Worm (Caenorhabditis elegans) whole organism, young adult: ENCODE data around the gene glb-11.

Experiments used
- B0019.2 ChIP-seq: fragments of 200-800 bp; sonication (Bioruptor generic); conservative IDR thresholded peaks from 2 replicates; pipeline ENCODE4 v1.3.6; 2022; ENCODE audit warnings: missing genetic modification reagents, missing genetic modification characterization, missing compliant biosample characterization
- B0035.1 ChIP-seq: sonication (generic microtip); optimal IDR thresholded peaks from 2 replicates; lab custom pipeline; 2016; ENCODE audit warnings: missing genetic modification characterization, mild to moderate bottlenecking, missing compliant biosample characterization, missing genotype, missing genetic modification reagents
- B0336.3 ChIP-seq: fragments of 200-800 bp; sonication (Bioruptor generic); IDR thresholded peaks from 2 replicates; pipeline ENCODE4 v1.3.6; 2022; ENCODE audit warnings: missing genetic modification characterization, missing compliant biosample characterization
- C06A6.2 ChIP-seq: fragments of 200-800 bp; sonication (Bioruptor generic); conservative IDR thresholded peaks from 2 replicates; pipeline ENCODE4 v1.3.6; 2022; ENCODE audit warnings: missing genetic modification characterization, missing compliant biosample characterization
- D2030.7 ChIP-seq: fragments of 200-800 bp; sonication (Bioruptor generic); IDR thresholded peaks from 2 replicates; pipeline ENCODE4 v1.3.6; 2022; ENCODE audit warnings: missing genetic modification reagents, missing genetic modification characterization, missing compliant biosample characterization
- F22D6.2 ChIP-seq: sonication (generic microtip); optimal IDR thresholded peaks from 2 replicates; lab custom pipeline; 2016; ENCODE audit warnings: mild to moderate bottlenecking, missing genetic modification characterization, missing compliant biosample characterization
- F23B12.7 ChIP-seq: sonication (generic microtip); optimal IDR thresholded peaks from 2 replicates; lab custom pipeline; 2017; ENCODE audit warnings: missing genetic modification characterization, mild to moderate bottlenecking, missing compliant biosample characterization, antibody characterized with exemption, moderate library complexity; ENCODE audit not compliant: insufficient read depth
- F33H1.4 ChIP-seq: fragments of 200-800 bp; sonication (Bioruptor generic); IDR thresholded peaks from 2 replicates; pipeline ENCODE4 v1.3.6; 2022; ENCODE audit warnings: missing genetic modification reagents, missing genetic modification characterization, missing compliant biosample characterization
- F37B4.10 ChIP-seq: fragments of 200-800 bp; sonication (Bioruptor generic); IDR thresholded peaks from 2 replicates; pipeline ENCODE4 v1.3.6; 2022; ENCODE audit warnings: missing genetic modification characterization, missing compliant biosample characterization
- F49E8.2 ChIP-seq: sonication (generic microtip); optimal IDR thresholded peaks from 3 replicates; lab custom pipeline; 2017; ENCODE audit warnings: missing genetic modification characterization, mild to moderate bottlenecking, missing compliant biosample characterization, antibody characterized with exemption, moderate library complexity; ENCODE audit not compliant: insufficient read depth
- K11D2.4 ChIP-seq: fragments of 200-800 bp; sonication (Bioruptor generic); IDR thresholded peaks from 2 replicates; pipeline ENCODE4 v1.3.6; 2022; ENCODE audit warnings: missing genetic modification reagents, missing genetic modification characterization, missing compliant biosample characterization
- Y79H2A.3 ChIP-seq: fragments of 200-800 bp; sonication (Bioruptor generic); conservative IDR thresholded peaks from 2 replicates; pipeline ENCODE4 v1.3.6; 2022; ENCODE audit warnings: missing genetic modification reagents, missing genetic modification characterization, missing compliant biosample characterization
- Y95B8A.8 ChIP-seq: fragments of 200-800 bp; sonication (Bioruptor generic); IDR thresholded peaks from 2 replicates; pipeline ENCODE4 v1.3.6; 2022; ENCODE audit warnings: missing genetic modification reagents, missing genetic modification characterization, missing compliant biosample characterization
- ZK185.1 ChIP-seq: sonication (generic microtip); optimal IDR thresholded peaks from 2 replicates; lab custom pipeline; 2016; ENCODE audit warnings: mild to moderate bottlenecking, missing genetic modification characterization, missing compliant biosample characterization; ENCODE audit not compliant: poor library complexity, severe bottlenecking
- ama-1 ChIP-seq, 3 experiments: fragments of 150-350 bp in 1 of 3; sonication (generic microtip) in 2 of 3; optimal IDR thresholded peaks; 2 replicates each; lab custom pipeline; 2014 to 2018; ENCODE audit warnings: missing biosample characterization in 2 of 3, missing genetic modification characterization in 2 of 3, missing genetic modification reagents in 2 of 3
- attf-5 ChIP-seq: fragments of 200-800 bp; sonication (Bioruptor generic); optimal IDR thresholded peaks from 2 replicates; lab custom pipeline; 2018; ENCODE audit warnings: mild to moderate bottlenecking, missing genetic modification characterization, missing compliant biosample characterization
- attf-6 ChIP-seq: fragments of 200-800 bp; sonication (Bioruptor generic); IDR thresholded peaks from 2 replicates; pipeline ENCODE4 v1.3.6; 2022; ENCODE audit warnings: missing genetic modification reagents, missing genetic modification characterization, missing compliant biosample characterization
- ceh-100 ChIP-seq: fragments of 200-800 bp; sonication (Bioruptor generic); IDR thresholded peaks from 2 replicates; pipeline ENCODE4 v1.3.6; 2022; ENCODE audit warnings: missing genetic modification reagents, missing genetic modification characterization, missing compliant biosample characterization
- ceh-27 ChIP-seq: fragments of 200-800 bp; sonication (Bioruptor generic); optimal IDR thresholded peaks from 2 replicates; lab custom pipeline; 2018; ENCODE audit warnings: mild to moderate bottlenecking, missing genetic modification characterization, moderate library complexity, missing compliant biosample characterization
- dpff-1 ChIP-seq: sonication (generic microtip); optimal IDR thresholded peaks from 2 replicates; lab custom pipeline; 2017; ENCODE audit warnings: mild to moderate bottlenecking, missing genetic modification characterization, missing compliant biosample characterization
- efl-1 ChIP-seq: fragments of 150-350 bp; optimal IDR thresholded peaks from 2 replicates; lab custom pipeline; 2014; ENCODE audit warnings: missing biosample characterization, missing genetic modification reagents, missing genetic modification characterization
- egl-18 ChIP-seq: fragments of 200-800 bp; sonication (Bioruptor generic); IDR thresholded peaks from 2 replicates; pipeline ENCODE4 v1.3.6; 2022; ENCODE audit warnings: missing genetic modification reagents, missing genetic modification characterization, missing compliant biosample characterization
- egl-44 ChIP-seq: fragments of 200-800 bp; sonication (Bioruptor generic); IDR thresholded peaks from 2 replicates; pipeline ENCODE4 v1.3.6; 2022; ENCODE audit warnings: missing genetic modification reagents, missing genetic modification characterization, missing compliant biosample characterization
- hmg-1.2 ChIP-seq: fragments of 200-800 bp; sonication (Bioruptor generic); IDR thresholded peaks from 2 replicates; pipeline ENCODE4 v1.3.6; 2022; ENCODE audit warnings: missing genetic modification reagents, missing genetic modification characterization, missing compliant biosample characterization
- hmg-20 ChIP-seq: fragments of 200-800 bp; sonication (Bioruptor generic); IDR thresholded peaks from 2 replicates; pipeline ENCODE4 v1.3.6; 2022; ENCODE audit warnings: missing genetic modification reagents, missing genetic modification characterization, missing compliant biosample characterization
- lin-26 ChIP-seq: fragments of 200-800 bp; sonication (Bioruptor generic); IDR thresholded peaks from 2 replicates; pipeline ENCODE4 v1.3.6; 2022; ENCODE audit warnings: missing genetic modification reagents, missing genetic modification characterization, missing compliant biosample characterization
- lin-35 ChIP-seq, 3 experiments: fragments of 150-350 bp in 2 of 3; sonication (generic microtip) in 1 of 3; optimal IDR thresholded peaks; 2 replicates each; lab custom pipeline; 2014 to 2018; ENCODE audit warnings: missing biosample characterization in 3 of 3, missing genetic modification characterization in 3 of 3, missing genetic modification reagents in 3 of 3
- lin-54 ChIP-seq: fragments of 200-800 bp; sonication (Bioruptor generic); optimal IDR thresholded peaks from 2 replicates; lab custom pipeline; 2018; ENCODE audit warnings: mild to moderate bottlenecking, missing genetic modification characterization, missing compliant biosample characterization
- madf-3 ChIP-seq: fragments of 200-800 bp; sonication (Bioruptor generic); IDR thresholded peaks from 2 replicates; pipeline ENCODE4 v1.3.6; 2022; ENCODE audit warnings: missing genetic modification reagents, missing genetic modification characterization, missing compliant biosample characterization
- madf-6 ChIP-seq: fragments of 200-800 bp; sonication (Bioruptor generic); IDR thresholded peaks from 2 replicates; pipeline ENCODE4 v1.3.6; 2022; ENCODE audit warnings: missing genetic modification reagents, missing genetic modification characterization, missing compliant biosample characterization
- mes-4 ChIP-seq: sonication (generic microtip); optimal IDR thresholded peaks from 2 replicates; lab custom pipeline; 2016; ENCODE audit warnings: missing genotype, missing genetic modification characterization, missing compliant biosample characterization
- mxl-1 ChIP-seq: sonication (generic microtip); optimal IDR thresholded peaks from 2 replicates; lab custom pipeline; 2016; ENCODE audit warnings: missing genetic modification characterization, missing compliant biosample characterization
- nfya-2 ChIP-seq: fragments of 200-800 bp; sonication (Bioruptor generic); IDR thresholded peaks from 2 replicates; pipeline ENCODE4 v1.3.6; 2022; ENCODE audit warnings: missing genetic modification reagents, missing genetic modification characterization, missing compliant biosample characterization
- nfyb-1 ChIP-seq: fragments of 200-800 bp; sonication (Bioruptor generic); IDR thresholded peaks from 2 replicates; pipeline ENCODE4 v1.3.6; 2022; ENCODE audit warnings: missing genetic modification reagents, missing genetic modification characterization, missing compliant biosample characterization
- nhr-120 ChIP-seq: fragments of 200-800 bp; sonication (Bioruptor generic); IDR thresholded peaks from 2 replicates; pipeline ENCODE4 v1.3.6; 2022; ENCODE audit warnings: missing genetic modification characterization, missing compliant biosample characterization
- nhr-27 ChIP-seq: fragments of 200-800 bp; sonication (Bioruptor generic); optimal IDR thresholded peaks from 2 replicates; lab custom pipeline; 2018; ENCODE audit warnings: mild to moderate bottlenecking, missing genetic modification characterization, moderate library complexity, missing compliant biosample characterization
- pha-4 ChIP-seq: fragments of 150-350 bp; sonication (generic microtip); optimal IDR thresholded peaks from 2 replicates; lab custom pipeline; 2014; ENCODE audit warnings: missing biosample characterization, missing genetic modification reagents, missing genetic modification characterization
- rcor-1 ChIP-seq: fragments of 200-800 bp; sonication (Bioruptor generic); IDR thresholded peaks from 2 replicates; pipeline ENCODE4 v1.3.6; 2022; ENCODE audit warnings: missing genetic modification reagents, missing genetic modification characterization, missing compliant biosample characterization
- rpc-1 ChIP-seq, 2 experiments: fragments of 150-350 bp in 1 of 2; sonication (generic microtip) in 1 of 2; optimal IDR thresholded peaks; 2 replicates each; lab custom pipeline; 2014 to 2018; ENCODE audit warnings: missing biosample characterization in 1 of 2, missing genetic modification characterization in 1 of 2, missing genetic modification reagents in 1 of 2, missing genotype in 1 of 2
- snpc-1.3 ChIP-seq: sonication (generic microtip); optimal IDR thresholded peaks from 2 replicates; lab custom pipeline; 2017; ENCODE audit warnings: missing genetic modification characterization, mild to moderate bottlenecking, missing compliant biosample characterization, antibody characterized with exemption, moderate library complexity, missing genotype, missing genetic modification reagents; ENCODE audit not compliant: insufficient read depth
- somi-1 ChIP-seq: fragments of 200-800 bp; sonication (Bioruptor generic); optimal IDR thresholded peaks from 2 replicates; lab custom pipeline; 2018; ENCODE audit warnings: mild to moderate bottlenecking, missing genetic modification characterization, missing compliant biosample characterization
- tbp1 ChIP-seq: fragments of 200-800 bp; sonication (Bioruptor generic); optimal IDR thresholded peaks from 2 replicates; lab custom pipeline; 2018; ENCODE audit warnings: mild to moderate bottlenecking, missing genetic modification characterization, missing compliant biosample characterization
- unc-130 ChIP-seq: sonication (generic microtip); optimal IDR thresholded peaks from 2 replicates; lab custom pipeline; 2016; ENCODE audit warnings: missing genetic modification reagents, missing genetic modification characterization, missing compliant biosample characterization
- unc-62 ChIP-seq: fragments of 150-350 bp; optimal IDR thresholded peaks from 2 replicates; lab custom pipeline; 2014; ENCODE audit warnings: missing biosample characterization, missing genetic modification reagents, missing genetic modification characterization
- xnd-1 ChIP-seq: sonication (generic microtip); optimal IDR thresholded peaks from 2 replicates; lab custom pipeline; 2016; ENCODE audit warnings: missing genotype, missing genetic modification reagents, missing genetic modification characterization, missing compliant biosample characterization
- ztf-22 ChIP-seq: fragments of 200-800 bp; sonication (Bioruptor generic); optimal IDR thresholded peaks from 2 replicates; lab custom pipeline; 2018; ENCODE audit warnings: mild to moderate bottlenecking, missing genetic modification characterization, moderate library complexity, missing compliant biosample characterization
- ztf-28 ChIP-seq: fragments of 200-800 bp; sonication (Bioruptor generic); IDR thresholded peaks from 2 replicates; pipeline ENCODE4 v1.3.6; 2022; ENCODE audit warnings: missing genetic modification reagents, missing genetic modification characterization, missing compliant biosample characterization

Gene glb-11

DNA sequence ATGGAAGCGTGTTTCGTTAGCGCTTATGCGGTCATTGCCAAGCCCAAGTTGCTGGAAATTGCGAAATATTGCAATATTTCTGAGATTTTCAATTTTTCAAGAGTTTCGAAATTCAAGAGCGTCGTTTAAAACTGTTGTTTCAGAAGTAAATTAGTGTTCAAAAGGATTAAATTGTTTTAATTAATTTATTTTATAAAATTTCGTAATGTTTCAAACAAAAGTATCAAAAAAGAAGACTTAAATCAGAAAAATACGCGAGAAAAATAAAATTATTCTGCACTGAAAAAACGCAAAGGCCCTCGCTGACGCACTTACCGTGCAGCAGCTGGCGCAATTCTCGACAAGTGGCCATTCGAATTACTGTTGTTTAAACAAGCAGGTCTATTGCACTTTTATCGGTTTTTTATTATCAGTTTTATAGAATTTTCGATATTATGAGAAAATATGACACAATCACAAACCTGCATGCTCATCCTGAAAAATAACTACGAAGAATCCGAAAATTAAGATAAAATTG is 12.1 kb upstream of the glb-11 start, which contains the start of gene tif-1A (continued):
- TF ChIP-seq mes-4 (no peak), snpc-1.3 (tag; lab: Kevin White, UChicago) (no peak), F22D6.2 (no peak), ZK185.1 (peak; percentile 66), F23B12.7 (tag; lab: Kevin White, UChicago) (peak; percentile 87), ceh-27 (GFP tag; lab: Kevin White, UChicago) (peak; percentile 19), madf-3 (GFP tag; lab: Robert Waterston, UW) (peak; percentile 73; the same call in 1 of the 2 replicates), rcor-1 (GFP tag; lab: Robert Waterston, UW) (peak; percentile 52; the same call in 1 of the 2 replicates), nfya-2 (GFP tag; lab: Robert Waterston, UW) (no peak), egl-44 (GFP tag; lab: Robert Waterston, UW) (no peak), unc-62 (GFP tag; lab: Kevin White, UChicago) (peak; percentile 4), Y79H2A.3 (GFP tag; lab: Robert Waterston, UW) (no peak), mxl-1 (tag; lab: Kevin White, UChicago) (no peak), attf-5 (GFP tag; lab: Kevin White, UChicago) (peak; percentile 88), pha-4 (tag; lab: Kevin White, UChicago) (peak; percentile 56), unc-130 (GFP tag; lab: Kevin White, UChicago) (no peak), B0035.1 (tag; lab: Kevin White, UChicago) (no peak), xnd-1 (tag; lab: Kevin White, UChicago) (peak; percentile 19), B0336.3 (GFP tag; lab: Robert Waterston, UW) (peak; percentile 57; the same call in 1 of the 2 replicates), Y95B8A.8 (GFP tag; lab: Robert Waterston, UW) (no peak), F37B4.10 (GFP tag; lab: Robert Waterston, UW) (no peak), tbp1 (GFP tag; lab: Kevin White, UChicago) (peak; percentile 62), D2030.7 (GFP tag; lab: Robert Waterston, UW) (peak; percentile 65), nfyb-1 (GFP tag; lab: Robert Waterston, UW) (peak; percentile 85), K11D2.4 (GFP tag; lab: Robert Waterston, UW) (peak; percentile 58; the same call in 1 of the 2 replicates), efl-1 (GFP tag; lab: Kevin White, UChicago) (peak; percentile 28), nhr-27 (no peak), nhr-120 (no peak), ama-1 (optimal IDR thresholded peaks at IDR 0.05; lab: Kevin White, UChicago) (no peak), ama-1 (GFP tag; optimal IDR thresholded peaks at IDR 0.05; lab: Kevin White, UChicago) (no peak), lin-54 (peak; percentile 83), rpc-1 (optimal IDR thresholded peaks at IDR 0.05; lab: Kevin White, UChicago) (no peak), rpc-1 (tag; optimal IDR thresholded peaks at IDR 0.05; lab: Kevin White, UChicago) (no peak), lin-35 (GFP tag; optimal IDR thresholded peaks at IDR 0.05; lab: Kevin White, UChicago) (peak in 1 of 3 experiments; percentile 81), F33H1.4 (peak; percentile 59), C06A6.2 (GFP tag; lab: Robert Waterston, UW) (no peak), ztf-22 (GFP tag; lab: Kevin White, UChicago) (no peak), madf-6 (GFP tag; lab: Robert Waterston, UW) (peak; percentile 77), B0019.2 (GFP tag; lab: Robert Waterston, UW) (no peak), dpff-1 (no peak), hmg-1.2 (GFP tag; lab: Robert Waterston, UW) (peak; percentile 51; the same call in 1 of the 2 replicates), hmg-20 (GFP tag; lab: Robert Waterston, UW) (peak; percentile 54; the same call in 1 of the 2 replicates), somi-1 (no peak), attf-6 (no peak), ceh-100 (GFP tag; lab: Robert Waterston, UW) (no peak), ztf-28 (no peak), lin-26 (GFP tag; lab: Robert Waterston, UW) (no peak), egl-18 (GFP tag; lab: Robert Waterston, UW) (no peak), F49E8.2 (tag; lab: Kevin White, UChicago) (peak; percentile 35)
